Fruit fly (Drosophila melanogaster): ENCODE data around the gene CG14238.

- TF ChIP-seq sd (tag; optimal IDR thresholded peaks at IDR 0.05) (peak; percentile 3), Oli (tag; optimal IDR thresholded peaks at IDR 0.05) (peak; percentile 55), esg (GFP tag; conservative IDR thresholded peaks at IDR 0.05) (no peak), CG11093 (GFP tag; IDR thresholded peaks at IDR 0.05) (peak; percentile 39; the same call in 1 of the 3 replicates), GATAe (GFP tag; conservative IDR thresholded peaks at IDR 0.05) (no peak)
Observed at dm6 chr3R:26443875-26444511, 14.1 kb upstream of the CG14238 start.

All from whole organism, embryonic.